Worm (Caenorhabditis elegans) whole organism, L4 larva: Measurements from ENCODE around the gene srg-57.

ENCODE experiments used
- T26A8.4 ChIP-seq: fragments of 200-800 bp; sonication (Bioruptor generic); IDR thresholded peaks from 2 replicates; pipeline ENCODE4 v1.3.6; 2022; ENCODE audit warnings: missing genetic modification characterization, missing compliant biosample characterization
- daf-19 ChIP-seq: fragments of 200-800 bp; sonication (Bioruptor generic); conservative IDR thresholded peaks from 2 replicates; pipeline ENCODE4 v1.3.6; 2022; ENCODE audit warnings: missing genetic modification characterization, missing compliant biosample characterization
- lin-15B ChIP-seq: fragments of 150-350 bp; sonication (generic microtip); optimal IDR thresholded peaks from 3 replicates; lab custom pipeline; 2014; ENCODE audit warnings: missing biosample characterization, missing genetic modification characterization
- lin-39 ChIP-seq: fragments of 150-350 bp; optimal IDR thresholded peaks from 2 replicates; lab custom pipeline; 2014; ENCODE audit warnings: missing biosample characterization, missing genetic modification reagents, missing genetic modification characterization

DNA sequence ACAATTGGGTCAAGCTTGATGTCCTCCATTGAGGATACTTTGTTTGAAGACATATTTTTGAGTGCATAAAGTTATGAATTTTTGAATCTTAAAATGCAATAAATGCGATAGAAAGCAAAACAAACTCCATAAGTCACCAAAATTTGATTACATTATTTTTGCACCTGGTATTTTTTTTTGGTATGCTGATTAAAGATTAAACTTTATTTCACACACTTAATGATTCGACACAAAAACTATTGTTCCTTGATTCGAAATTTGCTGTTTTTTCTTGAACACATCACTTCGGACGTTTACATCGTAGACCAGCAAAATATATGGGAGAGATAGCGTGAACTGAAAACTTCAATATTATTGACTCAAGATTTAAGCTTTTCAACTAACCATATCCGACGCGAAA lies 6.0 kb upstream of the srg-57 start, which contains the start of gene srg-61:
- no peak for TF ChIP-seq T26A8.4 (GFP tag; lab: Robert Waterston, UW)
- TF ChIP-seq lin-39 (tag; lab: Kevin White, UChicago) = no peak
- no peak for TF ChIP-seq lin-15B
- no peak for TF ChIP-seq daf-19 (GFP tag; lab: Robert Waterston, UW)
